Fruit fly (Drosophila melanogaster): ENCODE data around the gene CG15172.

The CG15172 gene

dm6 chr2L:19022221-19022516 is at the start of gene CG15172:
Gene CG15172 (plus strand): TSS chr2L:19022417.
- no peak for TF ChIP-seq noc (tag; optimal IDR thresholded peaks at IDR 0.05)

DNA sequence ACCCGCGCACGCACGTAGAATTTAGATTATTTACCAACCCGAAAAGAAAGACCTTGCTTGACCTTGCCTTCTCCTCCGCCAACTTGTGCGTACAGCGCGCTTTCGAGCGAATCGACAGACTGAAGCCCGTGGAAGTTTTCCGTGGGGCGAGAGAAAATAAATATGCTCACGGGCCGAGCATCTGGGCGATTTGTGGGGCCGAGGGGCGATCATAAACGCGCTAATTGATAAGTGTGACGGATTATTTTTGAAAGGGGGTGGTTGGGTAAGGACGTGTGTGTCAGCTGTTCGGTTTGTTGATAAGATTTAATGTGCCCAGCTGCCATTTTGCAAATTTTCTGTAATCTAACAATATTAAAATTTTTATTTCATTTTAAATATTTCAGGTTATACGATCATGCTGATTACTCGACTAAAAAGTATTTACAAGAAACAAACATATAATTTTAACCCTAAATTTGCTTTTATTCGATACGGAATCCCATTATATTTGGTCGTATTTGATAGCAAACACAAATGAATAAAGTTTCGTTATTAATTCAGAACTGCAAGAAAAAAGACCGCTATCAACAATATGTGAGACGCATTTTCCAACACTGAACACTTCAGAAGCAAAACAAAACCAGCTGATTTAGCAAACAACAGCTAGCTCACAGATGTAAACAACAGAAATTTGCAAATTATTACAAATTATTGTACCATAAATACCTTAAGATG is 48.0 kb upstream of the CG15172 start, which contains the start of the genes L2HGDH and CG10431:
Gene L2HGDH (minus strand): TSS at position 386 of the 717 bp plus-strand sequence.
Gene CG10431 (plus strand): TSS at position 648 of the 717 bp plus-strand sequence.
- TF ChIP-seq noc (tag; optimal IDR thresholded peaks at IDR 0.05): peak; percentile 78

DNA sequence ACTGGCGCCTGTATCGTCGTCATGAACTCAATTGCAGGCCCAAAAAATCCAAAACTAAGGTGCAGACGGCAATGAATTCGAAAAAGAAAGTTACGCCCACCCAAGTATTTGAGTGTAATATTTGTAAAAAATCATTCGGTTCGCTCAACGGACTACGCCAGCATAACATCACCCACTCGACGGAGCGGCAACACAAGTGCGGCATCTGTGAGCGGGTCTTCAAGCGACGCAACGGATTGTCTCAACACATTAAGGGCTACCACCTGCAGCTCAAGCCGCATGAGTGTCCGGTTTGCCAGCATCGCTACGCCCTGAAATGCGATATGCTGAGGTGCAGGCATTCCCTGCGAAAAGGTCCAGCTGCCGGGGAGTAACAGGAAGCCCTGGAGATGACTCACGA is 45.5 kb upstream of the CG15172 start:
- no peak for TF ChIP-seq noc (tag; optimal IDR thresholded peaks at IDR 0.05)

- no peak for TF ChIP-seq noc (tag; optimal IDR thresholded peaks at IDR 0.05)
Measured at dm6 chr2L:18978923-18979322, 43.3 kb upstream of the CG15172 start.

dm6 chr2L:18979407-18979806 is 42.8 kb upstream of the CG15172 start:
- no peak for TF ChIP-seq noc (tag; optimal IDR thresholded peaks at IDR 0.05)

- no peak for TF ChIP-seq noc (tag; optimal IDR thresholded peaks at IDR 0.05)
Measured at dm6 chr2L:18980982-18981381, 41.2 kb upstream of the CG15172 start.

dm6 chr2L:18981484-18981883 is 40.7 kb upstream of the CG15172 start:
- no peak for TF ChIP-seq noc (tag; optimal IDR thresholded peaks at IDR 0.05)

DNA sequence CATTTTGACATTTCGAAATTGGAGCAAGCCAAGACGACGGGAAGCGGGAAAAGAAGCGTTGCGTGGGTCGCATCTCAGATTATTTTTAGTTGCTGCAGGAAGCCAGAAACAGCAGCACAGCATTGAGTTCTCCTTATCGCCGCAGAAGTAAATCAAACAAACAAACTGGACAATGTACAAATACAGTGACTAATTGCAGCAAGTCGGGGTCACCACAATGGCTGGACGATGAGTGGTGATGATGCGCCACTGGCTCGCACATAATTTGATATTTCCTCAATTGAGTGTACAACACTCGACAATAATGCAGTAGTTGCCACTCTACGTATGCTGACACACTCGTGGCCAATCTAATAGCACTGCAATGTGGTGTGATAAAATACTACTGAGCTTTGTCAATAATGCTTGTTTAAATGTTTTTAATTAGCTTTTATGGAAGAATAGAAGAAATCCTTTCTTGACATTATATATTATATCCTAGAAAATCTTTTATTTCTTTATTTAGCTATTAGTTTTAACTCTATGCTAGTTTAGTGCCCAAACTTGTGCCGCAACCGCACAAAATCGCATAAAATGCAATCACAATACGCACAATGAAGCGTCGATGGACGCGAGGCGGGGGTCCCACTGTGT is 40.2 kb upstream of the CG15172 start:
- no peak for TF ChIP-seq noc (tag; optimal IDR thresholded peaks at IDR 0.05)

- no peak for TF ChIP-seq noc (tag; optimal IDR thresholded peaks at IDR 0.05)
Measured at dm6 chr2L:18982826-18983758, 39.1 kb upstream of the CG15172 start.

- no peak for TF ChIP-seq noc (tag; optimal IDR thresholded peaks at IDR 0.05)
Measured at dm6 chr2L:18984158-18984557, 38.1 kb upstream of the CG15172 start.

- peak; percentile 83 for TF ChIP-seq noc (tag; optimal IDR thresholded peaks at IDR 0.05)
Measured at dm6 chr2L:18985201-18986124, 36.8 kb upstream of the CG15172 start.

dm6 chr2L:18986125-18986498 is 36.1 kb upstream of the CG15172 start:
- no peak for TF ChIP-seq noc (tag; optimal IDR thresholded peaks at IDR 0.05)

dm6 chr2L:18987078-18987895 is 34.9 kb upstream of the CG15172 start, which contains the start of the genes Swip-1 and EMC5:
Gene Swip-1 (minus strand): TSS chr2L:18987280.
Gene EMC5 (plus strand): TSS chr2L:18987707.
- TF ChIP-seq noc (tag; optimal IDR thresholded peaks at IDR 0.05): peak; percentile 60

- TF ChIP-seq noc (tag; optimal IDR thresholded peaks at IDR 0.05): no peak
Measured at dm6 chr2L:18990133-18990532, 32.1 kb upstream of the CG15172 start, which contains the start of gene CG15170. Gene CG15170 (minus strand): TSS chr2L:18990233.

Data from whole organism, larva.